Worm (Caenorhabditis elegans) whole organism, L4 larva: ENCODE data around the gene bus-8A.

Source experiments
- F10B5.3 ChIP-seq: sonication (generic microtip); optimal IDR thresholded peaks from 2 replicates; lab custom pipeline; 2016; ENCODE audit warnings: mild to moderate bottlenecking, missing genetic modification characterization, missing compliant biosample characterization
- F49E8.2 ChIP-seq: sonication (generic microtip); optimal IDR thresholded peaks from 2 replicates; lab custom pipeline; 2016; ENCODE audit warnings: missing compliant biosample characterization, mild to moderate bottlenecking, missing genetic modification characterization, borderline replicate concordance
- attf-4 ChIP-seq: sonication (generic microtip); optimal IDR thresholded peaks from 3 replicates; lab custom pipeline; 2017; ENCODE audit warnings: missing biosample characterization, missing genetic modification characterization
- ceh-20 ChIP-seq: fragments of 200-800 bp; sonication (Bioruptor generic); IDR thresholded peaks from 2 replicates; pipeline ENCODE4 v1.3.6; 2022; ENCODE audit warnings: missing genetic modification reagents, missing genetic modification characterization, missing compliant biosample characterization
- ceh-28 ChIP-seq: fragments of 150-350 bp; optimal IDR thresholded peaks from 2 replicates; lab custom pipeline; 2014; ENCODE audit warnings: missing biosample characterization, missing genetic modification reagents, missing genetic modification characterization
- ctbp-1 ChIP-seq: fragments of 200-800 bp; sonication (Bioruptor generic); IDR thresholded peaks from 2 replicates; pipeline ENCODE4 v1.3.6; 2022; ENCODE audit warnings: missing genetic modification reagents, missing genetic modification characterization, missing compliant biosample characterization
- daf-16 ChIP-seq, 3 experiments: sonication (generic microtip); optimal IDR thresholded peaks; 2 replicates each; lab custom pipeline; 2016 to 2017; ENCODE audit warnings: missing genetic modification characterization in 3 of 3, missing genetic modification reagents in 3 of 3, mild to moderate bottlenecking in 2 of 3, missing compliant biosample characterization in 2 of 3, missing biosample characterization in 1 of 3, moderate library complexity in 1 of 3
- dmd-9 ChIP-seq: fragments of 200-800 bp; sonication (Bioruptor generic); IDR thresholded peaks from 2 replicates; pipeline ENCODE4 v1.3.6; 2022; ENCODE audit warnings: missing genetic modification reagents, missing genetic modification characterization, missing compliant biosample characterization
- dve-1 ChIP-seq: sonication (generic microtip); optimal IDR thresholded peaks from 2 replicates; lab custom pipeline; 2017; ENCODE audit warnings: antibody characterized with exemption, mild to moderate bottlenecking, missing genetic modification characterization, missing compliant biosample characterization; ENCODE audit not compliant: insufficient read depth
- fos-1 ChIP-seq: fragments of 150-350 bp; optimal IDR thresholded peaks from 2 replicates; lab custom pipeline; 2014; ENCODE audit warnings: missing biosample characterization, missing genetic modification characterization
- hlh-11 ChIP-seq: fragments of 200-800 bp; sonication (Bioruptor generic); optimal IDR thresholded peaks from 2 replicates; lab custom pipeline; 2018; ENCODE audit warnings: mild to moderate bottlenecking, missing genetic modification characterization, missing compliant biosample characterization
- hmg-1.1 ChIP-seq: fragments of 200-800 bp; sonication (Bioruptor generic); IDR thresholded peaks from 2 replicates; pipeline ENCODE4 v1.3.6; 2022; ENCODE audit warnings: missing genetic modification reagents, missing genetic modification characterization, missing compliant biosample characterization
- lin-1 ChIP-seq: fragments of 200-800 bp; sonication (Bioruptor generic); IDR thresholded peaks from 2 replicates; pipeline ENCODE4 v1.3.6; 2022; ENCODE audit warnings: missing genetic modification reagents, missing genetic modification characterization, missing compliant biosample characterization
- lin-13 ChIP-seq: fragments of 150-350 bp; optimal IDR thresholded peaks from 2 replicates; lab custom pipeline; 2014; ENCODE audit warnings: missing biosample characterization, missing genetic modification reagents, missing genetic modification characterization
- lin-38 ChIP-seq: fragments of 200-800 bp; sonication (Bioruptor generic); IDR thresholded peaks from 2 replicates; pipeline ENCODE4 v1.3.6; 2022; ENCODE audit warnings: missing genetic modification reagents, missing genetic modification characterization, missing compliant biosample characterization
- madf-9 ChIP-seq: fragments of 200-800 bp; sonication (Bioruptor generic); conservative IDR thresholded peaks from 2 replicates; pipeline ENCODE4 v1.3.6; 2022; ENCODE audit warnings: missing genetic modification reagents, missing genetic modification characterization, missing compliant biosample characterization
- mdl-1 ChIP-seq, 2 experiments: fragments of 150-350 bp in 1 of 2; sonication (generic microtip) in 1 of 2; optimal IDR thresholded peaks; 2 replicates each; lab custom pipeline; 2014 to 2017; ENCODE audit warnings: missing biosample characterization in 2 of 2, missing genetic modification characterization in 2 of 2
- mes-2 ChIP-seq: sonication (generic microtip); optimal IDR thresholded peaks from 2 replicates; lab custom pipeline; 2016; ENCODE audit warnings: missing genotype, mild to moderate bottlenecking, missing genetic modification characterization, missing compliant biosample characterization; ENCODE audit not compliant: poor library complexity, severe bottlenecking
- nhr-10 ChIP-seq: fragments of 150-350 bp; optimal IDR thresholded peaks from 2 replicates; lab custom pipeline; 2014; ENCODE audit warnings: missing biosample characterization, missing genetic modification characterization
- nhr-102 ChIP-seq: sonication (generic microtip); optimal IDR thresholded peaks from 2 replicates; lab custom pipeline; 2016; ENCODE audit warnings: mild to moderate bottlenecking, missing genetic modification characterization, moderate library complexity, missing compliant biosample characterization
- nhr-111 ChIP-seq: fragments of 200-800 bp; sonication (Bioruptor generic); optimal IDR thresholded peaks from 2 replicates; lab custom pipeline; 2018; ENCODE audit warnings: mild to moderate bottlenecking, missing genetic modification characterization, missing compliant biosample characterization
- nhr-42 ChIP-seq: fragments of 200-800 bp; sonication (Bioruptor generic); IDR thresholded peaks from 2 replicates; pipeline ENCODE4 v1.3.6; 2022; ENCODE audit warnings: missing genetic modification characterization, missing compliant biosample characterization
- nhr-48 ChIP-seq: sonication (generic microtip); optimal IDR thresholded peaks from 2 replicates; lab custom pipeline; 2016; ENCODE audit warnings: mild to moderate bottlenecking, missing genetic modification characterization, missing compliant biosample characterization
- nhr-76 ChIP-seq: fragments of 150-350 bp; optimal IDR thresholded peaks from 2 replicates; lab custom pipeline; 2014; ENCODE audit warnings: missing biosample characterization, missing genetic modification characterization
- pqm-1 ChIP-seq: sonication (generic microtip); optimal IDR thresholded peaks from 2 replicates; lab custom pipeline; 2017; ENCODE audit warnings: missing biosample characterization, missing genetic modification characterization
- rbr-2 ChIP-seq: sonication (generic microtip); optimal IDR thresholded peaks from 2 replicates; lab custom pipeline; 2016; ENCODE audit warnings: missing genotype, missing genetic modification characterization, missing compliant biosample characterization
- set-16 ChIP-seq: fragments of 200-800 bp; sonication (Bioruptor generic); IDR thresholded peaks from 2 replicates; pipeline ENCODE4 v1.3.6; 2022; ENCODE audit warnings: missing genetic modification reagents, missing genetic modification characterization, missing compliant biosample characterization
- skn-1 ChIP-seq: fragments of 150-350 bp; optimal IDR thresholded peaks from 2 replicates; lab custom pipeline; 2014; ENCODE audit warnings: missing biosample characterization, missing genetic modification characterization
- snpc-1.2 ChIP-seq: fragments of 200-800 bp; sonication (Bioruptor generic); IDR thresholded peaks from 2 replicates; pipeline ENCODE4 v1.3.6; 2022; ENCODE audit warnings: missing genetic modification reagents, missing genetic modification characterization, missing compliant biosample characterization
- spr-1 ChIP-seq: sonication (generic microtip); optimal IDR thresholded peaks from 2 replicates; lab custom pipeline; 2016; ENCODE audit warnings: mild to moderate bottlenecking, missing genetic modification characterization, missing compliant biosample characterization
- spr-3 ChIP-seq: fragments of 200-800 bp; sonication (Bioruptor generic); optimal IDR thresholded peaks from 2 replicates; lab custom pipeline; 2018; ENCODE audit warnings: mild to moderate bottlenecking, missing genetic modification characterization, missing compliant biosample characterization
- tag-97 ChIP-seq: fragments of 200-800 bp; sonication (Bioruptor generic); IDR thresholded peaks from 2 replicates; pipeline ENCODE4 v1.3.6; 2022; ENCODE audit warnings: missing genetic modification characterization, missing compliant biosample characterization
- unc-62 ChIP-seq, 3 experiments: fragments of 150-350 bp in 1 of 3; sonication (generic microtip); optimal IDR thresholded peaks in 2 of 3; peaks in 1 of 3; 1 replicate in 1 of 3; 2 replicates in 2 of 3; lab custom pipeline; 2014 to 2017; ENCODE audit warnings: missing biosample characterization in 3 of 3, missing genetic modification characterization in 3 of 3, missing genetic modification reagents in 3 of 3, missing genotype in 1 of 3
- zfp-3 ChIP-seq: fragments of 200-800 bp; sonication (Bioruptor generic); conservative IDR thresholded peaks from 2 replicates; pipeline ENCODE4 v1.3.6; 2022; ENCODE audit warnings: missing genetic modification reagents, missing genetic modification characterization, missing compliant biosample characterization
- ztf-7 ChIP-seq: fragments of 150-350 bp; optimal IDR thresholded peaks from 2 replicates; lab custom pipeline; 2014; ENCODE audit warnings: missing biosample characterization, missing genetic modification characterization

bus-8A gene

DNA sequence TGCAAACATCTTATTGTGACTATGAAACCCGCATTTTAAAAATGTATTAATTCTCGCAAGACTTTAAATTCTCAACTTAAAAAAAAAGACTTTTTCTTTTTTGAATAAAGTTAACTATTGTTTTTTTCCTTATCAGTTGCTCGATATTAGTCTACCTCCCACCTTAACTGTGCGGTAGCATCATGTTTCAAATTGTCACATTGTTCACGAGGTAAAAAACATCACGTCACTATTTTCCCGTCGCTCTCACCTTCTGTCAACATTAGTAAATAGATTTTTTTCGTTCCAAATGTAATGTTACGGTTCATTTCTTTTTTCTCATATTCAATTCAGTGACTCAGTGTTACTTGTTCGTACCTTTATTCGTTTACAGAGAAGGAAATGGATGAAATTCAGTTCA, 23.6 kb downstream of the bus-8A start (continued):
- peak in 1 of 2 experiments; percentile 4 for TF ChIP-seq mdl-1 (tag; optimal IDR thresholded peaks at IDR 0.05; lab: Kevin White, UChicago)
- TF ChIP-seq tag-97 (GFP tag; lab: Robert Waterston, UW) = no peak
- TF ChIP-seq daf-16 (GFP tag; optimal IDR thresholded peaks at IDR 0.05; lab: Kevin White, UChicago) = no peak
- TF ChIP-seq daf-16 (tag; optimal IDR thresholded peaks at IDR 0.05; lab: Kevin White, UChicago) = peak; percentile 47
- TF ChIP-seq nhr-76 (tag; lab: Kevin White, UChicago) = no peak

DNA sequence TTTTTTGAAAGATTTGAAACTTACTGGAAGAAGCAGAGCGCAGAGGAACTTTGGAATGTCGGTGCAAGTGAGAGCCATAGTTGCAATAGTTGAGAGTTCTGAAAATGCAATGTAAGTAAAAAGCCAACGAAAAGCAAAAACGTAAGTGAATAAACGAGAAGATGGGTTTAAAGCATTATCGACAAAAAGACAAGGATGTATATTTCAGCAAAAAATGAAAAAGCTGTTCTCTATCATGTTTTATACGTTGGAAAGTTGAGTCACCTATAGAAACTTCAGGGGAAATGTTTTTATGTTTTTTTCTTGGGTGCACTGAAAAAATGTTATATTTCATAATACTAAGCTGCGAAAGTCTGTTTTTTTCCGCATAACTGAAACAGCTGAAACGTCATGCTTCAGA, 24.3 kb downstream of the bus-8A start, which contains the start of gene T23F2.5:
TSS of gene T23F2.5 (minus strand) at position 101 of the 400 bp plus-strand sequence.
- TF ChIP-seq skn-1 (tag; lab: Kevin White, UChicago) = no peak
- TF ChIP-seq pqm-1 = no peak
- TF ChIP-seq nhr-111 (GFP tag; lab: Kevin White, UChicago) = no peak
- TF ChIP-seq nhr-10 (tag; lab: Kevin White, UChicago) = no peak
- TF ChIP-seq spr-1 = no peak
- no peak for TF ChIP-seq rbr-2 (tag; lab: Kevin White, UChicago)
- no peak for TF ChIP-seq lin-13 (GFP tag; lab: Kevin White, UChicago)
- TF ChIP-seq dmd-9 (GFP tag; lab: Robert Waterston, UW) = no peak
- TF ChIP-seq daf-16 (GFP tag; optimal IDR thresholded peaks at IDR 0.05; lab: Kevin White, UChicago) = no peak
- TF ChIP-seq daf-16 (tag; optimal IDR thresholded peaks at IDR 0.05; lab: Kevin White, UChicago) = no peak
- no peak for TF ChIP-seq mes-2 (tag; lab: Kevin White, UChicago)
- no peak for TF ChIP-seq ctbp-1 (GFP tag; lab: Robert Waterston, UW)
- TF ChIP-seq fos-1 (tag; lab: Kevin White, UChicago) = no peak
- TF ChIP-seq lin-1 (GFP tag; lab: Robert Waterston, UW) = no peak
- no peak for TF ChIP-seq ceh-28
- TF ChIP-seq lin-38 (GFP tag; lab: Robert Waterston, UW) = no peak
- TF ChIP-seq, all 104 proteins: peak for 0

- no peak for TF ChIP-seq tag-97 (GFP tag; lab: Robert Waterston, UW)
- no peak for TF ChIP-seq ztf-7 (tag; lab: Kevin White, UChicago)
- TF ChIP-seq lin-1 (GFP tag; lab: Robert Waterston, UW) = no peak
- no peak for TF ChIP-seq pqm-1
- no peak for TF ChIP-seq F49E8.2 (tag; lab: Kevin White, UChicago)
- no peak for TF ChIP-seq hmg-1.1
- TF ChIP-seq attf-4 (tag; lab: Kevin White, UChicago) = no peak
- no peak for TF ChIP-seq snpc-1.2
- no peak for TF ChIP-seq ceh-20 (GFP tag; lab: Robert Waterston, UW)
- no peak for TF ChIP-seq madf-9
Measured at ce11 chrX:5517844-5518243, 25.1 kb downstream of the bus-8A start.

ce11 chrX:5518352-5518751, 25.6 kb downstream of the bus-8A start:
- TF ChIP-seq F10B5.3 (tag; lab: Kevin White, UChicago) (no peak), set-16 (GFP tag; lab: Robert Waterston, UW) (0 out of 2 replicates have a peak, but pooled peaks have one; percentile 16), nhr-42 (GFP tag; lab: Robert Waterston, UW) (no peak), nhr-102 (tag; lab: Kevin White, UChicago) (no peak), lin-1 (GFP tag; lab: Robert Waterston, UW) (no peak)

DNA sequence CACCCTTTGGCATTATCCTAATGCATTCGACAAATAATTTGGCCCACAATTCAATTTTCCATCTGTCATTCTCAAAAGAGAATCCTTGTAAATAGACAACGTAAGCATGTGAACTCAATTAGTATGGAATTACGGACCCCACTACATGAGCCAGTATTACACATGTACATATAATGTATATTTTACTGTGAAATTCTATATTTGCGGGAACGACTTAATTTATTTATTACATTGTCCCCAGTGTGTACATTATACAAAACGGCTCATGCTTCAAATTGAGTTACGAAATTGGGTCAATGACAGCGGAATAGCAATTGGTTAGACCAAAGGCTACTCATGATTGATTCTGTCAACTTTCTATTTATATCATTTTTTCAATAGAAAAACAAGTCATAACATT, 26.9 kb downstream of the bus-8A start:
- peak in 1 of 2 experiments; percentile 67 for TF ChIP-seq unc-62 (GFP tag; optimal IDR thresholded peaks at IDR 0.05 in 1 of 2; lab: Kevin White, UChicago)
- no peak for TF ChIP-seq unc-62 (tag; optimal IDR thresholded peaks at IDR 0.05; lab: Kevin White, UChicago)
- no peak for TF ChIP-seq hlh-11 (tag; lab: Kevin White, UChicago)
- peak; percentile 14 for TF ChIP-seq dve-1 (tag; lab: Kevin White, UChicago)
- 0 out of 2 replicates have a peak, but pooled peaks have one; percentile 60 for TF ChIP-seq zfp-3 (GFP tag; lab: Robert Waterston, UW)
- no peak for TF ChIP-seq spr-3 (GFP tag; lab: Kevin White, UChicago)
- peak; percentile 15 for TF ChIP-seq nhr-48 (tag; lab: Kevin White, UChicago)
